Worm (Caenorhabditis elegans): ENCODE measurements around the gene K03B4.4.

DNA sequence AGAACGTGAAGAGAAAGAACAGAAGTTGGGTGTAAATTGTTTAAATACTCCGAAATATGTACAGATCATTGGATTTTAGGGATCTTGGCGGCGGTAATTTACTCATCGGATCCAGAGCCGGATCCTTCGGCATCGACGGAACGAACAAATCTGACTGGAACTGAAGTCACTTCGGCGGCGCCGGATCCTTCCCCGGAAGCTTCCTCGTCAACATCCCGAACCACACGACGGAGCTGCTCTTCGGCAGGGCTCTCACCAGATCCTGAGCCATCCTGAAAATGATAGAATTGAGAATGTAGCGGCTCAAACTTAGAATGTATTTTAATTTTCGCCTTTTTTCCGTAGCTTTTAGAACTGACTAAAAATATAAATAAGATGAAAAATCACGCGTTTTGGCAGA lies 9.9 kb downstream of the K03B4.4 start:
- TF ChIP-seq ama-1 (optimal IDR thresholded peaks at IDR 0.05) (no peak), B0310.2 (tag; optimal IDR thresholded peaks at IDR 0.05) (no peak), hnd-1 (tag; optimal IDR thresholded peaks at IDR 0.05) (no peak), aly-1 (tag; optimal IDR thresholded peaks at IDR 0.05) (no peak), ets-7 (tag; optimal IDR thresholded peaks at IDR 0.05) (no peak), tbx-11 (GFP tag; IDR thresholded peaks at IDR 0.05) (no peak), F13C5.2 (tag; optimal IDR thresholded peaks at IDR 0.05) (no peak), pes-1 (GFP tag; IDR thresholded peaks at IDR 0.05) (no peak)

Data from whole organism, early embryonic.